Fruit fly (Drosophila melanogaster): ENCODE data around the gene CAH9.

DNA sequence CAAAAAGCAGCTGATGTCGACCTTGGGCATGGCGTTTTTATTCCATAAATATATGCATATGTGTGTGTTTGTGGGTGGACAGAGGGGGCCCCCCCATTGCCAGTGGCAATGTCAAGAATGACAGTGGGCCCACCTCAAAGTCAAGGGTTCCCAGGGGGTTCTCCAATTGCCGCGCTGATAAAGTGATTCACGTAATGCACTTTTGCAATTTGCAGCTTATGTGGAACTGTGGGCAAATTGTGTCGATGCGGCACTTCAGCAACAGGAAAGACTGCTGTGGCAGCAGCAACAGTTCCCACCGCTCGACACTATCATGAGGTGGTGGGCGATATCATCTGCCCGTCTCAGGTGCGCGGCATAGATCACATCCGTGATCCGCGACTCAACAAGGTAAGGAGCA is 48.0 kb upstream of the CAH9 start:
- no peak for TF ChIP-seq CG8478 (optimal IDR thresholded peaks at IDR 0.05)
- TF ChIP-seq CTCF (optimal IDR thresholded peaks at IDR 0.05), result no peak
